Worm (Caenorhabditis elegans) whole organism, midembryonic: Measurements from ENCODE around the gene Y39A1A.24.

Experiments used
- flt-1 ChIP-seq: fragments of 200-800 bp; sonication (Bioruptor generic); IDR thresholded peaks from 2 replicates; pipeline ENCODE4 v1.3.6; 2022; ENCODE audit warnings: missing genetic modification characterization, missing compliant biosample characterization
- klf-2 ChIP-seq: fragments of 200-800 bp; sonication (Bioruptor generic); conservative IDR thresholded peaks from 2 replicates; pipeline ENCODE4 v1.3.6; 2022; ENCODE audit warnings: missing genetic modification reagents, missing genetic modification characterization, missing compliant biosample characterization

DNA sequence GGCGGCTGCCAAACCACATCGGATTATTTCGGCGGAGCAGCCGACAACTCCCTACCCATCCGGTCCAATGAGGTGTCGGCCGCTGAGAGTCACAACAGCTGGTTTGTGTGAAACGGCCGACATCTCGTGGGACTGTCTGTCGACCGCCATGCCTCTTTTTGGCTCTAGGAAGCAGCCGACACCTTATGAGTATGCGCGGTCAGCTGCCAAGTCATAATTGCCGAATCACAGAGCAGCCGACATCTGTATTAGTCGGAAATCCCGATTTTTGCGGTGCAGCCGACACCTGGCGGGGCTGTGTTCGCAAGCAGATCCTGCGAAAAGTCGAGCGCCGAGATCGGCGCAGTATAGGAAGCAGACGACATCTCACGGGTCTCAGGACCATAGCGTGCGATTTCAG, 20.4 kb upstream of the Y39A1A.24 start:
- TF ChIP-seq flt-1 (GFP tag; lab: Robert Waterston, UW) (no peak), klf-2 (no peak)
